Worm (Caenorhabditis elegans) whole organism, L3 larva: ENCODE measurements around the gene R09F10.1.

Source experiments
- R02D3.7 ChIP-seq: fragments of 150-350 bp; optimal IDR thresholded peaks from 2 replicates; lab custom pipeline; 2014; ENCODE audit warnings: missing biosample characterization, missing genetic modification characterization
- ama-1 ChIP-seq: fragments of 150-350 bp; optimal IDR thresholded peaks from 2 replicates; lab custom pipeline; 2018
- egl-5 ChIP-seq: fragments of 150-350 bp; optimal IDR thresholded peaks from 2 replicates; lab custom pipeline; 2017; ENCODE audit warnings: missing biosample characterization, missing genetic modification reagents, missing genetic modification characterization, inconsistent platforms
- elt-2 ChIP-seq: sonication (generic microtip); optimal IDR thresholded peaks from 2 replicates; lab custom pipeline; 2016; ENCODE audit warnings: missing genetic modification reagents, mild to moderate bottlenecking, missing genetic modification characterization, missing compliant biosample characterization
- elt-3 ChIP-seq, 3 experiments: fragments of 150-350 bp in 1 of 3; sonication (generic microtip) in 2 of 3; optimal IDR thresholded peaks; 2 replicates in 2 of 3; 4 replicates in 1 of 3; lab custom pipeline; 2014 to 2017; ENCODE audit warnings: missing biosample characterization in 3 of 3, missing genetic modification characterization in 3 of 3
- fkh-10 ChIP-seq: sonication (generic microtip); optimal IDR thresholded peaks from 2 replicates; lab custom pipeline; 2017; ENCODE audit warnings: missing biosample characterization, missing genetic modification reagents, missing genetic modification characterization
- jun-1 ChIP-seq: fragments of 150-350 bp; optimal IDR thresholded peaks from 2 replicates; lab custom pipeline; 2014; ENCODE audit warnings: missing biosample characterization, missing genetic modification reagents, missing genetic modification characterization
- mdl-1 ChIP-seq: fragments of 150-350 bp; optimal IDR thresholded peaks from 2 replicates; lab custom pipeline; 2014; ENCODE audit warnings: missing biosample characterization, missing genetic modification characterization
- nhr-11 ChIP-seq: fragments of 150-350 bp; optimal IDR thresholded peaks from 2 replicates; lab custom pipeline; 2014; ENCODE audit warnings: missing biosample characterization, missing genetic modification characterization
- nhr-12 ChIP-seq: fragments of 150-350 bp; optimal IDR thresholded peaks from 2 replicates; lab custom pipeline; 2014; ENCODE audit warnings: missing biosample characterization, missing genetic modification characterization
- nhr-28 ChIP-seq: fragments of 150-350 bp; optimal IDR thresholded peaks from 2 replicates; lab custom pipeline; 2014; ENCODE audit warnings: missing biosample characterization, missing genetic modification characterization
- nhr-43 ChIP-seq: sonication (generic microtip); optimal IDR thresholded peaks from 2 replicates; lab custom pipeline; 2016; ENCODE audit warnings: mild to moderate bottlenecking, missing genetic modification characterization, missing compliant biosample characterization; ENCODE audit not compliant: poor library complexity, severe bottlenecking
- nhr-77 ChIP-seq: fragments of 150-350 bp; optimal IDR thresholded peaks from 2 replicates; lab custom pipeline; 2014; ENCODE audit warnings: missing biosample characterization, missing genetic modification characterization
- sea-2 ChIP-seq: fragments of 150-350 bp; sonication (generic microtip); optimal IDR thresholded peaks from 4 replicates; lab custom pipeline; 2014; ENCODE audit warnings: missing biosample characterization, missing genetic modification reagents, missing genetic modification characterization
- skn-1 ChIP-seq: fragments of 150-350 bp; optimal IDR thresholded peaks from 2 replicates; lab custom pipeline; 2014; ENCODE audit warnings: missing biosample characterization, missing genetic modification characterization
- snpc-4 ChIP-seq: fragments of 150-350 bp; optimal IDR thresholded peaks from 2 replicates; lab custom pipeline; 2014; ENCODE audit warnings: missing biosample characterization, missing genetic modification characterization
- zag-1 ChIP-seq: fragments of 150-350 bp; optimal IDR thresholded peaks from 2 replicates; lab custom pipeline; 2014; ENCODE audit warnings: missing biosample characterization, missing genetic modification characterization
- ztf-4 ChIP-seq: fragments of 150-350 bp; optimal IDR thresholded peaks from 2 replicates; lab custom pipeline; 2014; ENCODE audit warnings: missing biosample characterization, missing genetic modification characterization

R09F10.1 gene

DNA sequence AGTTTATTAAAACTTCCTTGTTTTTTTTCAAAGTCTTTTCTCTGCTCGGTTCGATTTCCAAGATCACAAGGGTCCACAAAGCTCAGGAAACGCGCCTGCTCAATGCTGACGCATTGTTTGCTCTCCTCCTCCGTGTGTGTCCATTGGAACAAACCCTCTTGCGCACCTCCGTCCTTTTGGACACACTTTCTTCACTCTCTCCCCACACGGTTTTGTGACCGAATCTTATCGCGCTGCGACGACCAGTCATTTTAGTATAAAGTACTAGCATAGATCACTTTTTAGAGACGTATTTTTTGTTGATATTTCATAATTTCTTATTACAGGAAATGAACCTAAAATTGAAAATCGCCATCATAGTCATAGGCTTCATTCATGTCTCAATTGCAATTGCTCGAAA is 44.8 kb downstream of the R09F10.1 start (continued):
- TF ChIP-seq nhr-12 (tag; lab: Kevin White, UChicago) (no peak), sea-2 (no peak), jun-1 (peak; percentile 81), nhr-77 (tag; lab: Kevin White, UChicago) (no peak), nhr-43 (tag; lab: Kevin White, UChicago) (no peak), egl-5 (tag; lab: Kevin White, UChicago) (no peak), nhr-28 (no peak)

DNA sequence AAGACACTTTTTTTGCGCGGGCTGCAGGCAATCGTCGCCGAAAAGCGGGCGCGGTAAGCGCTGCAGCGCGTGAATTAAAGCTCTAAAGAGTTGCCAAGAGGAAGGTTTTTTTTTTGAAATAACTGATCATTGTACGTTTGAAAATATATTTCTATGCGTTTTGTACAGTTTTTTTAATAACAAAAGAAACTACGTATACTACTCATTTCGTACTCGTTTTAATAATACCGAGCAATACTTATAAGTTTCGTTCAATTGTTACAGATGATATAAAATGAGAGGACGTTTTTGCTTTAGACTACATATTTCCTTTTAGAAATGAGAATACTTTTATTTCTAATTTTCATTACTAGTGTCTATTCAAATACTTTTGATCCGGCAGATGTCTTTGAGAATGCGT is 48.5 kb downstream of the R09F10.1 start, which contains the start of gene nep-15:
nep-15 (plus strand) TSS at position 301 of the 400 bp plus-strand sequence.
- TF ChIP-seq fkh-10 = no peak
- TF ChIP-seq R02D3.7 (tag; lab: Kevin White, UChicago) = no peak
- no peak for TF ChIP-seq snpc-4
- TF ChIP-seq ama-1 (lab: Kevin White, UChicago) = no peak
- no peak for TF ChIP-seq skn-1 (tag; lab: Kevin White, UChicago)
- no peak for TF ChIP-seq elt-3 (tag; optimal IDR thresholded peaks at IDR 0.05; lab: Kevin White, UChicago)
- TF ChIP-seq ztf-4 (tag; lab: Kevin White, UChicago) = no peak
- TF ChIP-seq nhr-11 = no peak
- no peak for TF ChIP-seq mdl-1 (tag; lab: Kevin White, UChicago)
- TF ChIP-seq zag-1 (tag; lab: Kevin White, UChicago) = no peak
- no peak for TF ChIP-seq elt-2 (tag; lab: Kevin White, UChicago)
